Worm (Caenorhabditis elegans) whole organism, young adult: ENCODE data around the gene nhr-70.

Experiments
- B0336.3 ChIP-seq: fragments of 200-800 bp; sonication (Bioruptor generic); IDR thresholded peaks from 2 replicates; pipeline ENCODE4 v1.3.6; 2022; ENCODE audit warnings: missing genetic modification characterization, missing compliant biosample characterization
- F23B12.7 ChIP-seq: sonication (generic microtip); optimal IDR thresholded peaks from 2 replicates; lab custom pipeline; 2017; ENCODE audit warnings: missing genetic modification characterization, mild to moderate bottlenecking, missing compliant biosample characterization, antibody characterized with exemption, moderate library complexity; ENCODE audit not compliant: insufficient read depth
- F37B4.10 ChIP-seq: fragments of 200-800 bp; sonication (Bioruptor generic); IDR thresholded peaks from 2 replicates; pipeline ENCODE4 v1.3.6; 2022; ENCODE audit warnings: missing genetic modification characterization, missing compliant biosample characterization
- F52B5.7 ChIP-seq: sonication (generic microtip); optimal IDR thresholded peaks from 2 replicates; lab custom pipeline; 2016; ENCODE audit warnings: mild to moderate bottlenecking, missing genetic modification characterization, missing compliant biosample characterization
- F55B11.4 ChIP-seq: sonication (generic microtip); optimal IDR thresholded peaks from 2 replicates; lab custom pipeline; 2016; ENCODE audit warnings: missing compliant biosample characterization, missing genetic modification characterization, borderline replicate concordance; ENCODE audit not compliant: insufficient read depth
- F57A8.1 ChIP-seq: fragments of 200-800 bp; sonication (Bioruptor generic); optimal IDR thresholded peaks from 2 replicates; lab custom pipeline; 2018; ENCODE audit warnings: mild to moderate bottlenecking, missing genetic modification characterization, moderate library complexity, missing compliant biosample characterization
- K12H6.12 ChIP-seq: fragments of 200-800 bp; sonication (Bioruptor generic); optimal IDR thresholded peaks from 2 replicates; lab custom pipeline; 2018; ENCODE audit warnings: mild to moderate bottlenecking, missing genetic modification characterization, missing compliant biosample characterization
- T26A5.8 ChIP-seq: sonication (generic microtip); optimal IDR thresholded peaks from 2 replicates; lab custom pipeline; 2016; ENCODE audit warnings: missing genetic modification characterization, missing compliant biosample characterization
- Y95B8A.8 ChIP-seq: fragments of 200-800 bp; sonication (Bioruptor generic); IDR thresholded peaks from 2 replicates; pipeline ENCODE4 v1.3.6; 2022; ENCODE audit warnings: missing genetic modification reagents, missing genetic modification characterization, missing compliant biosample characterization
- ama-1 ChIP-seq, 3 experiments: fragments of 150-350 bp in 1 of 3; sonication (generic microtip) in 2 of 3; optimal IDR thresholded peaks; 2 replicates each; lab custom pipeline; 2014 to 2018; ENCODE audit warnings: missing biosample characterization in 2 of 3, missing genetic modification characterization in 2 of 3, missing genetic modification reagents in 2 of 3
- bed-1 ChIP-seq: fragments of 200-800 bp; sonication (Bioruptor generic); IDR thresholded peaks from 2 replicates; pipeline ENCODE4 v1.3.6; 2022; ENCODE audit warnings: missing genetic modification reagents, missing genetic modification characterization, missing compliant biosample characterization
- cebp-2 ChIP-seq: fragments of 200-800 bp; sonication (Bioruptor generic); IDR thresholded peaks from 2 replicates; pipeline ENCODE4 v1.3.6; 2022; ENCODE audit warnings: missing genetic modification characterization, missing compliant biosample characterization
- ceh-27 ChIP-seq: fragments of 200-800 bp; sonication (Bioruptor generic); optimal IDR thresholded peaks from 2 replicates; lab custom pipeline; 2018; ENCODE audit warnings: mild to moderate bottlenecking, missing genetic modification characterization, moderate library complexity, missing compliant biosample characterization
- ceh-58 ChIP-seq: fragments of 200-800 bp; sonication (Bioruptor generic); IDR thresholded peaks from 2 replicates; pipeline ENCODE4 v1.3.6; 2022; ENCODE audit warnings: missing genetic modification characterization, missing compliant biosample characterization
- chd-7 ChIP-seq: sonication (generic microtip); optimal IDR thresholded peaks from 2 replicates; lab custom pipeline; 2016; ENCODE audit warnings: mild to moderate bottlenecking, missing genetic modification characterization, moderate library complexity, missing compliant biosample characterization
- die-1 ChIP-seq: sonication (generic microtip); optimal IDR thresholded peaks from 2 replicates; lab custom pipeline; 2016; ENCODE audit warnings: missing genotype, mild to moderate bottlenecking, missing genetic modification characterization, missing compliant biosample characterization
- dpl-1 ChIP-seq: fragments of 150-350 bp; optimal IDR thresholded peaks from 2 replicates; lab custom pipeline; 2014; ENCODE audit warnings: missing biosample characterization, missing genetic modification reagents, missing genetic modification characterization
- efl-1 ChIP-seq: fragments of 150-350 bp; optimal IDR thresholded peaks from 2 replicates; lab custom pipeline; 2014; ENCODE audit warnings: missing biosample characterization, missing genetic modification reagents, missing genetic modification characterization
- ekl-4 ChIP-seq: fragments of 200-800 bp; sonication (Bioruptor generic); IDR thresholded peaks from 2 replicates; pipeline ENCODE4 v1.3.6; 2022; ENCODE audit warnings: missing genetic modification reagents, missing genetic modification characterization, missing compliant biosample characterization
- lag-1 ChIP-seq: fragments of 200-800 bp; sonication (Bioruptor generic); IDR thresholded peaks from 2 replicates; pipeline ENCODE4 v1.3.6; 2022; ENCODE audit warnings: missing genetic modification reagents, missing genetic modification characterization, missing compliant biosample characterization
- let-607 ChIP-seq, 2 experiments: fragments of 200-800 bp in 1 of 2; sonication (Bioruptor generic) in 1 of 2; sonication (generic microtip) in 1 of 2; optimal IDR thresholded peaks; 2 replicates each; lab custom pipeline; 2016 to 2018; ENCODE audit warnings: mild to moderate bottlenecking in 2 of 2, missing compliant biosample characterization in 2 of 2, missing genetic modification characterization in 2 of 2, moderate library complexity in 2 of 2, missing genotype in 1 of 2
- lin-54 ChIP-seq: fragments of 200-800 bp; sonication (Bioruptor generic); optimal IDR thresholded peaks from 2 replicates; lab custom pipeline; 2018; ENCODE audit warnings: mild to moderate bottlenecking, missing genetic modification characterization, missing compliant biosample characterization
- madf-10 ChIP-seq: sonication (generic microtip); optimal IDR thresholded peaks from 2 replicates; lab custom pipeline; 2016; ENCODE audit warnings: mild to moderate bottlenecking, missing genetic modification characterization, missing compliant biosample characterization
- madf-6 ChIP-seq: fragments of 200-800 bp; sonication (Bioruptor generic); IDR thresholded peaks from 2 replicates; pipeline ENCODE4 v1.3.6; 2022; ENCODE audit warnings: missing genetic modification reagents, missing genetic modification characterization, missing compliant biosample characterization
- mxl-1 ChIP-seq: sonication (generic microtip); optimal IDR thresholded peaks from 2 replicates; lab custom pipeline; 2016; ENCODE audit warnings: missing genetic modification characterization, missing compliant biosample characterization
- nfyb-1 ChIP-seq: fragments of 200-800 bp; sonication (Bioruptor generic); IDR thresholded peaks from 2 replicates; pipeline ENCODE4 v1.3.6; 2022; ENCODE audit warnings: missing genetic modification reagents, missing genetic modification characterization, missing compliant biosample characterization
- nhr-179 ChIP-seq: sonication (generic microtip); optimal IDR thresholded peaks from 2 replicates; lab custom pipeline; 2016; ENCODE audit warnings: mild to moderate bottlenecking, missing genetic modification characterization, missing compliant biosample characterization
- nhr-90 ChIP-seq: sonication (generic microtip); optimal IDR thresholded peaks from 2 replicates; lab custom pipeline; 2016; ENCODE audit warnings: missing genotype, mild to moderate bottlenecking, missing genetic modification characterization, missing compliant biosample characterization
- rec-8 ChIP-seq, 2 experiments: sonication (generic microtip); optimal IDR thresholded peaks; 2 replicates each; lab custom pipeline; 2016; ENCODE audit warnings: mild to moderate bottlenecking in 2 of 2, missing genetic modification characterization in 2 of 2, missing genetic modification reagents in 2 of 2, missing genotype in 2 of 2, missing biosample characterization in 1 of 2, missing compliant biosample characterization in 1 of 2, moderate library complexity in 1 of 2
- snpc-1.1 ChIP-seq: sonication (generic microtip); optimal IDR thresholded peaks from 2 replicates; lab custom pipeline; 2017; ENCODE audit warnings: missing genetic modification characterization, mild to moderate bottlenecking, missing compliant biosample characterization, antibody characterized with exemption, moderate library complexity, missing genotype, missing genetic modification reagents; ENCODE audit not compliant: insufficient read depth
- snpc-3.4 ChIP-seq: sonication (generic microtip); optimal IDR thresholded peaks from 2 replicates; lab custom pipeline; 2017; ENCODE audit warnings: missing genetic modification characterization, mild to moderate bottlenecking, missing compliant biosample characterization, antibody characterized with exemption, moderate library complexity, missing genotype, missing genetic modification reagents
- snpc-4 ChIP-seq, 5 experiments: fragments of 150-350 bp in 1 of 5; sonication (generic microtip) in 4 of 5; optimal IDR thresholded peaks; 2 replicates each; lab custom pipeline; 2014 to 2018; ENCODE audit warnings: missing genetic modification characterization in 5 of 5, missing biosample characterization in 3 of 5, antibody characterized with exemption in 2 of 5, mild to moderate bottlenecking in 2 of 5, missing compliant biosample characterization in 2 of 5, missing genotype in 2 of 5, moderate library complexity in 2 of 5, missing genetic modification reagents in 1 of 5
- ztf-22 ChIP-seq: fragments of 200-800 bp; sonication (Bioruptor generic); optimal IDR thresholded peaks from 2 replicates; lab custom pipeline; 2018; ENCODE audit warnings: mild to moderate bottlenecking, missing genetic modification characterization, moderate library complexity, missing compliant biosample characterization
- ztf-28 ChIP-seq: fragments of 200-800 bp; sonication (Bioruptor generic); IDR thresholded peaks from 2 replicates; pipeline ENCODE4 v1.3.6; 2022; ENCODE audit warnings: missing genetic modification reagents, missing genetic modification characterization, missing compliant biosample characterization

Gene nhr-70

ce11 chrV:18577458-18578078 lies 38.8 kb upstream of the nhr-70 start (continued):
- no peak for TF ChIP-seq T26A5.8 (tag; lab: Kevin White, UChicago)
- TF ChIP-seq bed-1 (GFP tag; lab: Robert Waterston, UW) = no peak
- TF ChIP-seq ceh-58 (GFP tag; lab: Robert Waterston, UW) = no peak
- TF ChIP-seq ekl-4 = no peak
- no peak for TF ChIP-seq ztf-28
- TF ChIP-seq F23B12.7 (tag; lab: Kevin White, UChicago) = no peak
- no peak for TF ChIP-seq efl-1 (GFP tag; lab: Kevin White, UChicago)
- peak; percentile 41 for TF ChIP-seq ztf-22 (GFP tag; lab: Kevin White, UChicago)
- TF ChIP-seq ama-1 (optimal IDR thresholded peaks at IDR 0.05; lab: Kevin White, UChicago) = no peak
- TF ChIP-seq ama-1 (GFP tag; optimal IDR thresholded peaks at IDR 0.05; lab: Kevin White, UChicago) = no peak
- TF ChIP-seq madf-10 = no peak
- no peak for TF ChIP-seq chd-7 (tag; lab: Kevin White, UChicago)
- no peak for TF ChIP-seq nhr-90 (tag; lab: Kevin White, UChicago)
- peak; percentile 32 to 40 for TF ChIP-seq let-607 (tag; optimal IDR thresholded peaks at IDR 0.05; lab: Kevin White, UChicago)
- no peak for TF ChIP-seq K12H6.12
- peak; percentile 31; the same call in 1 of the 2 replicates for TF ChIP-seq B0336.3 (GFP tag; lab: Robert Waterston, UW)
- TF ChIP-seq lag-1 (GFP tag; lab: Robert Waterston, UW) = no peak
- no peak for TF ChIP-seq snpc-3.4 (tag; lab: Kevin White, UChicago)

ce11 chrV:18578306-18578705 lies 38.1 kb upstream of the nhr-70 start:
- no peak for TF ChIP-seq madf-6
- no peak for TF ChIP-seq snpc-4 (GFP tag; optimal IDR thresholded peaks at IDR 0.05; lab: Kevin White, UChicago)
- TF ChIP-seq snpc-4 (tag; optimal IDR thresholded peaks at IDR 0.05; lab: Kevin White, UChicago) = peak in 3 of 4 experiments; percentile 73 to 83 (median 81)

- no peak for TF ChIP-seq madf-10
- no peak for TF ChIP-seq F57A8.1 (GFP tag; lab: Kevin White, UChicago)
- no peak for TF ChIP-seq rec-8 (tag; optimal IDR thresholded peaks at IDR 0.05; lab: Kevin White, UChicago)
- TF ChIP-seq snpc-1.1 (tag; lab: Kevin White, UChicago) = no peak
- no peak for TF ChIP-seq F23B12.7 (tag; lab: Kevin White, UChicago)
- no peak for TF ChIP-seq nhr-179 (tag; lab: Kevin White, UChicago)
- no peak for TF ChIP-seq die-1 (tag; lab: Kevin White, UChicago)
- no peak for TF ChIP-seq F37B4.10
- TF ChIP-seq Y95B8A.8 (GFP tag; lab: Robert Waterston, UW) = no peak
- TF ChIP-seq, all 124 proteins: peak for 0
Measured at ce11 chrV:18579684-18580083, 36.7 kb upstream of the nhr-70 start, which contains the start of gene Y51A2D.13. Gene Y51A2D.13 (minus strand): TSS chrV:18579784.

DNA sequence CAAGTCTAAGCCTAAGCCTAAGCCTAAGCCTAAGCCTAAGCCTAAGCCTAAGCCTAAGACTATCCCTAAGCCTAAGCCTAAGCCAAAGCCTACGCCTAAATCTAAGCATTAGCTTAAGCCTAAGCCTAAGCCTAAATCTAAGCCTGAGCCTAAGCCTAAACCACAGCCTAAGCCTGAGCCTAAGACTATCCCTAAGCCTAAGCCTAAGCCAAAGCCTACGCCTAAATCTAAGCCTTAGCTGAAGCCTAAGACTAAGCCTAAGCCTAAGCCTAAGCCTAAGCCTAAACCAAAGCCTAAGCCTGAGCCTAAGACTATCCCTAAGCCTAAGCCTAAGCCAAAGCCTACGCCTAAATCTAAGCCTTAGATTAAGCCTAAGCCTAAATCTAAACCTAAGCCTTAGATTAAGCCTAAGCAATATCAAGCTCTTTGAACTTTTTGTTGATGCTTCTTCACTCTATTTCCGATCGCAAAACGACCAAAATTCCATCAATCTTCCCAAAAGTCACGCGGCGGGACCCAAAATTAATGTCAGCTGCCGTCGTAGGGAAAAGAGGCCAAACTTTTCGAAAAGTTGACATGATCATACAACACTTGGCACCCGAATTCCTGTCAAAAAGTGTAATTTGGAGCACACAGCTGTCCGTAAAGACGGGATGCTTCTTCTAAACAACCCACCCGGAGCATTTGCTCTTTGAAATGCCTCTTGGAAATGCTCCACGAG lies 34.8 kb upstream of the nhr-70 start:
- TF ChIP-seq ztf-22 (GFP tag; lab: Kevin White, UChicago) (no peak), cebp-2 (GFP tag; lab: Robert Waterston, UW) (no peak), lin-54 (GFP tag; lab: Kevin White, UChicago) (no peak), snpc-4 (GFP tag; optimal IDR thresholded peaks at IDR 0.05; lab: Kevin White, UChicago) (no peak), snpc-4 (tag; optimal IDR thresholded peaks at IDR 0.05; lab: Kevin White, UChicago) (no peak), nfyb-1 (GFP tag; lab: Robert Waterston, UW) (no peak), ztf-28 (no peak), ceh-27 (GFP tag; lab: Kevin White, UChicago) (no peak), dpl-1 (GFP tag; lab: Kevin White, UChicago) (no peak), ekl-4 (no peak), snpc-3.4 (tag; lab: Kevin White, UChicago) (no peak), F52B5.7 (tag; lab: Kevin White, UChicago) (no peak), efl-1 (GFP tag; lab: Kevin White, UChicago) (no peak), mxl-1 (tag; lab: Kevin White, UChicago) (no peak), F55B11.4 (tag; lab: Kevin White, UChicago) (no peak)
